Worm (Caenorhabditis elegans) whole organism, midembryonic: ENCODE results near the gene spe-29.

Experiments used
- T22C8.4 ChIP-seq: fragments of 200-800 bp; sonication (Bioruptor generic); IDR thresholded peaks from 2 replicates; pipeline ENCODE4 v1.3.6; 2022; ENCODE audit warnings: missing genetic modification characterization, missing compliant biosample characterization
- cog-1 ChIP-seq: sonication (generic microtip); optimal IDR thresholded peaks from 2 replicates; lab custom pipeline; 2016; ENCODE audit warnings: missing genetic modification characterization, missing compliant biosample characterization
- flt-1 ChIP-seq: fragments of 200-800 bp; sonication (Bioruptor generic); IDR thresholded peaks from 2 replicates; pipeline ENCODE4 v1.3.6; 2022; ENCODE audit warnings: missing genetic modification characterization, missing compliant biosample characterization
- klf-2 ChIP-seq: fragments of 200-800 bp; sonication (Bioruptor generic); conservative IDR thresholded peaks from 2 replicates; pipeline ENCODE4 v1.3.6; 2022; ENCODE audit warnings: missing genetic modification reagents, missing genetic modification characterization, missing compliant biosample characterization
- med-1 ChIP-seq: sonication (generic microtip); optimal IDR thresholded peaks from 2 replicates; lab custom pipeline; 2017; ENCODE audit warnings: missing genetic modification characterization, mild to moderate bottlenecking, missing compliant biosample characterization, antibody characterized with exemption, missing genetic modification reagents; ENCODE audit not compliant: insufficient read depth
- ref-1 ChIP-seq: fragments of 200-800 bp; sonication (Bioruptor generic); conservative IDR thresholded peaks from 2 replicates; pipeline ENCODE4 v1.3.6; 2022; ENCODE audit warnings: missing genetic modification reagents, missing genetic modification characterization, missing compliant biosample characterization
- tab-1 ChIP-seq: fragments of 200-800 bp; sonication (Bioruptor generic); IDR thresholded peaks from 2 replicates; pipeline ENCODE4 v1.3.6; 2022; ENCODE audit warnings: missing genetic modification characterization, missing compliant biosample characterization
- ztf-29 ChIP-seq: fragments of 200-800 bp; sonication (Bioruptor generic); IDR thresholded peaks from 2 replicates; pipeline ENCODE4 v1.3.6; 2022; ENCODE audit warnings: missing genetic modification reagents, missing genetic modification characterization, missing compliant biosample characterization

ce11 chrIV:9928180-9928896, 5.3 kb upstream of the spe-29 start, which contains the start of gene dur-1:
- TF ChIP-seq cog-1 (tag; lab: Kevin White, UChicago) (no peak), klf-2 (GFP tag; lab: Robert Waterston, UW) (no peak), flt-1 (GFP tag; lab: Robert Waterston, UW) (no peak), T22C8.4 (GFP tag; lab: Robert Waterston, UW) (no peak), med-1 (GFP tag; lab: Kevin White, UChicago) (no peak), ref-1 (GFP tag; lab: Robert Waterston, UW) (no peak), ztf-29 (no peak), tab-1 (no peak)
